Fruit fly (Drosophila melanogaster) whole organism: Measurements from ENCODE around the gene Der-1.

Experiments
- CG8478 ChIP-seq: fragments of >200 bp; optimal IDR thresholded peaks from 2 replicates; lab custom pipeline; 2018; ENCODE audit warnings: inconsistent platforms
- Dll ChIP-seq: fragments of >200 bp; optimal IDR thresholded peaks from 2 replicates; lab custom pipeline; 2017
- EcR ChIP-seq, 2 experiments: fragments of >200 bp; optimal IDR thresholded peaks; 2 replicates each; lab custom pipeline; 2017; ENCODE audit warnings: missing biosample characterization in 2 of 2, missing genetic modification characterization in 2 of 2, missing genetic modification reagents in 2 of 2
- pan ChIP-seq: fragments of >200 bp; optimal IDR thresholded peaks from 2 replicates; lab custom pipeline; 2017
- psq ChIP-seq: fragments of >200 bp; optimal IDR thresholded peaks from 2 replicates; lab custom pipeline; 2017
- usp ChIP-seq: fragments of >200 bp; optimal IDR thresholded peaks from 2 replicates; lab custom pipeline; 2017; ENCODE audit warnings: missing biosample characterization, missing genetic modification characterization, mixed read lengths

The Der-1 gene

DNA sequence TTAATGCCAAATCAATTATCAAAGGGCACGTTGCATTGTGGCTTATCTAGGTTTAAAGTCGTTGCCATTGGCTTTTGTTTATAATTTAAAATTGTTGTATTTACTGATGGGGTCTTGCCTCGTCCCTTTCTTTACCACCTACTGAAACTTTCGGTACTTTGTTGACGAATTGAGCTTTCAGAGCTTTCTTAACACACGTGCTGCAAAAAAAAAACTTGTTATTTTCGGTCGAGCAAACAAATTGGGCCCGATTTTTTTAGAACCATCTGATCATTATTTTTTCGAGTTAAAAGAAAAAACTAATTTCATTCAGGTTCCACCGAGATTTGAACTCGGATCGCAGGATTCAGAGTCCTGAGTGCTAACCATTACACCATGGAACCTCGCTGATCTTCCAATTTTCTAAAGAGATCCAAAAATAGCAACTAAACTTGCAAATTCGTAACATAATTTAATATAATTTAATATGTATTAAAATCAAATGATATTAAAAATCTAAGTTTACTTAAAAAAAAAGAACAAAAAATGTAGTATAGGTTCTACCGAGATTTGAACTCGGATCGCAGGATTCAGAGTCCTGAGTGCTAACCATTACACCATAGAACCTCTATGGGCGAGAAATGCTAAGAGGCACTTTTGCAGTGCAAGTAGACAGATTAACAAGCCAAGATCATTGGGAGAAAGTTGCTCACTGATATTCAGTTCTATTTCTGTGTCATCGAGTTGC lies 36.7 kb downstream of the Der-1 start:
- TF ChIP-seq psq (lab: Kevin White, UChicago), result no peak
- no peak for TF ChIP-seq pan (lab: Kevin White, UChicago)
- no peak for TF ChIP-seq EcR (GFP tag; optimal IDR thresholded peaks at IDR 0.05; lab: Kevin White, UChicago)
- TF ChIP-seq usp (GFP tag; lab: Kevin White, UChicago), result no peak
- no peak for TF ChIP-seq Dll (lab: Kevin White, UChicago)
- no peak for TF ChIP-seq CG8478 (lab: Kevin White, UChicago)

DNA sequence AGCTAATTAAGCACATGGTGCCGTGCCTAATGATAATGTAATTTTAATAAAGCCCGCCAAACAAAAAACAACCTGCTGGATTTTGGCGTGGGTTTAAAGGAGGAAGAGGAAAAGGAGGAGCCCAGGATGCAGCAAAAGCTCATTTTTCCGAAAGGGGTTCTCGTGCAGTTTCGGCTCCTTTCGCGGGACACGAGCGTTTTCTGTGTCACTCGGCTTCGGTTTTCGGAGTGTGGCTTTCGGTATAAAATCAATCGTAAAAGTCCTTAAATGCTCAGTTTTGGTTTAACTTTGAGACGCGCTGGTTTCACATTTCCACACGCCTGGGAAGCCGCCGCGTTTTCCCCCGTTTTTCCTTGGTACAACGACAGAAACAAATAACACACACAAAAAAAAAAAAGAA lies 37.7 kb downstream of the Der-1 start:
- no peak for TF ChIP-seq psq (lab: Kevin White, UChicago)
- no peak for TF ChIP-seq usp (GFP tag; lab: Kevin White, UChicago)
- no peak for TF ChIP-seq EcR (GFP tag; optimal IDR thresholded peaks at IDR 0.05; lab: Kevin White, UChicago)
- no peak for TF ChIP-seq CG8478 (lab: Kevin White, UChicago)
- TF ChIP-seq pan (lab: Kevin White, UChicago), result no peak
- TF ChIP-seq Dll (lab: Kevin White, UChicago), result no peak

DNA sequence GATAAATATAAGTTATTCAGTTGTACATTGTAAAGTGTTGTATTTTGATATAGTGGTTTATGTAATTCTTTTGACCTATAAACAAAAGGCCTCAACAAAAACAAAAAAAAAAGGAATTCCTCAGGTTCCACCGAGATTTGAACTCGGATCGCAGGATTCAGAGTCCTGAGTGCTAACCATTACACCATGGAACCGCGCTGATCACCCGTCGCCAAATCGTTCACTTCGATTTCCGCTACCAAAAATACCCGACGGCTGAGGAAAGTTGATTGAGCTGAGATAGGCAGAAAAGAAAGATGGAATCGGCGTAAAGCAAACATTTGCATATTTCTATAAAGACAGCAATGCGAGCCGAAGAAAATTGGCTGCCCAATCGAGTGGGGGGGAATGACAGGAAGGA lies 39.3 kb downstream of the Der-1 start:
- TF ChIP-seq Dll (lab: Kevin White, UChicago), result no peak
- no peak for TF ChIP-seq CG8478 (lab: Kevin White, UChicago)
- no peak for TF ChIP-seq psq (lab: Kevin White, UChicago)
- TF ChIP-seq EcR (GFP tag; optimal IDR thresholded peaks at IDR 0.05; lab: Kevin White, UChicago), result no peak
- no peak for TF ChIP-seq pan (lab: Kevin White, UChicago)
- no peak for TF ChIP-seq usp (GFP tag; lab: Kevin White, UChicago)

DNA sequence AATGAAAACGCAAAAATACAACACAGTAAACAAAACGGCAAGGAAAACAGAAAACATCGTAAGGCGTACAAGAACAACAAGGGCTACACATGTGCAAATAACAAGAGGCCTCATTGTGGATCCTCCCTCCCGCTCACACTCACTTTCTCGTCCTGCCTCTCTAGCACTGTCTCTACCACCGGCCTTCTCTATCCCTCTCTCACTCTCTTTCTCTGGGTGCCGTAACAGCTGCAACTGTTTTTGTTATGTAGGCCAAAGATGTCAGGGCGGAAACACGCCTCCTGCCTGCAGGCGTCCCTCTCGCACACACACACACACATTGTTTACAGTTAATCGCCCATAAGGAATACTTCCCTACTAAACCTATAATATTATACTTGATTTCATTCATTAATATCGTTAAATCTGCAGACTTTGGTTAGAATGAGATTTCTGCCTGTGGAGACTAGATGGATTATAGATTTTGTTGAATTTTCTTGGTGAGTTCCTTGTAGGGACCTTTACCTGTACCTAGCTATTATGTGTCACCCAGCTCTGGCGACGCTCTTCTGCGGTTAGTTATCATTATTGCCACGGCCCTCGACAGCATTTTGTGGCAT lies 40.2 kb downstream of the Der-1 start:
- TF ChIP-seq Dll (lab: Kevin White, UChicago) (no peak), pan (lab: Kevin White, UChicago) (no peak), psq (lab: Kevin White, UChicago) (no peak), EcR (GFP tag; optimal IDR thresholded peaks at IDR 0.05; lab: Kevin White, UChicago) (no peak), CG8478 (lab: Kevin White, UChicago) (no peak), usp (GFP tag; lab: Kevin White, UChicago) (no peak)

DNA sequence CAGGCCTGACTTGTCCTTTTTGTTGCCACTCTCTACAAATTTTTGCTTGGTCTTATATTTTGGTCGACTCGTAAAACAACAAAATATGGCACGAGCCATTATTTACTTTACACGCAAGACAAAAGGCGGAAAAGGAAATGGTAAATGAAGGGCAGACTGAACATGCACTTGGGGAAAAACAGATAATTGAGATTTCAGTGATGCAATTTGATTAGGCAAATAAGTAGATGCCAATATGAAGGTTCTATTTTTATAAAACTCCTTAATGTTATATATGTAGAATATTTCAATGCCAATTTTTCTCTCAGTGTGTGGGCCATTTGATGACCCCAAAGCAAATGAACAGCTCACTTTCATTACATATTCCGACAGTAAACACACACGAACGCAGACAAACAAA lies 41.4 kb downstream of the Der-1 start:
- TF ChIP-seq usp (GFP tag; lab: Kevin White, UChicago) (no peak), CG8478 (lab: Kevin White, UChicago) (no peak), Dll (lab: Kevin White, UChicago) (no peak), psq (lab: Kevin White, UChicago) (no peak), pan (lab: Kevin White, UChicago) (no peak), EcR (GFP tag; optimal IDR thresholded peaks at IDR 0.05; lab: Kevin White, UChicago) (no peak)

DNA sequence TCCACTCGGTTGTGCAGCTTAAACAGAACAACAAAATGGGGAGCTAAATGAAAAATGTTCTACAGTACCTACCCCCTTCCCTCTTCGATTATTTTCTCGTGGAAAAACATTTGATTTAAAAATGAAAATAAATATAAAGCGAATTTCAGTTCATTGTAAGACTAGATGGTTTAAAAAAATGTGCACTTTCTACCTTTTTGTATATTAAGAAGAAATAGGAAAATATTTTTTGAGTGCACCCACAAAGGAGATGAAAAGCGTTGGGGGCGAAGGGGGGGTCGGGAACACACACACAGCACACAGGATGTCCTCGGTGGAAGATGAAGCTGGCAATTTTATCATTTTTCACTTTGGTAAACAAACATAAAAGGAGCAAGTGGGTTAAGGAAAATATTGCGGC lies 49.1 kb downstream of the Der-1 start:
- TF ChIP-seq usp (GFP tag; lab: Kevin White, UChicago), result no peak
- TF ChIP-seq CG8478 (lab: Kevin White, UChicago), result no peak
- no peak for TF ChIP-seq psq (lab: Kevin White, UChicago)
- no peak for TF ChIP-seq Dll (lab: Kevin White, UChicago)
- TF ChIP-seq EcR (GFP tag; optimal IDR thresholded peaks at IDR 0.05; lab: Kevin White, UChicago), result no peak
- no peak for TF ChIP-seq pan (lab: Kevin White, UChicago)
